Fruit fly (Drosophila melanogaster): ENCODE measurements around the gene Top2.
A peak's percentile ranks its signal among the peaks of the same experiment; 100 is the strongest.

dm6 chr2L:19480406-19481334 lies 27.4 kb upstream of the Top2 start:
- TF ChIP-seq CG11294 (GFP tag; IDR thresholded peaks at IDR 0.05), result no peak
- no peak for TF ChIP-seq Sox14 (GFP tag; optimal IDR thresholded peaks at IDR 0.05)
- no peak for TF ChIP-seq Eip93F (GFP tag; optimal IDR thresholded peaks at IDR 0.05)
- TF ChIP-seq Smox (GFP tag; optimal IDR thresholded peaks at IDR 0.05), result no peak
- TF ChIP-seq salr (GFP tag; optimal IDR thresholded peaks at IDR 0.05), result no peak
- TF ChIP-seq lz (GFP tag; optimal IDR thresholded peaks at IDR 0.05), result no peak
- no peak for TF ChIP-seq Hr38 (GFP tag; optimal IDR thresholded peaks at IDR 0.05)
- peak; percentile 23 for TF ChIP-seq svp (GFP tag)

Measured in whole organism, prepupa.